Worm (Caenorhabditis elegans): Measurements from ENCODE around the gene C05C10.3.

Gene C05C10.3

DNA sequence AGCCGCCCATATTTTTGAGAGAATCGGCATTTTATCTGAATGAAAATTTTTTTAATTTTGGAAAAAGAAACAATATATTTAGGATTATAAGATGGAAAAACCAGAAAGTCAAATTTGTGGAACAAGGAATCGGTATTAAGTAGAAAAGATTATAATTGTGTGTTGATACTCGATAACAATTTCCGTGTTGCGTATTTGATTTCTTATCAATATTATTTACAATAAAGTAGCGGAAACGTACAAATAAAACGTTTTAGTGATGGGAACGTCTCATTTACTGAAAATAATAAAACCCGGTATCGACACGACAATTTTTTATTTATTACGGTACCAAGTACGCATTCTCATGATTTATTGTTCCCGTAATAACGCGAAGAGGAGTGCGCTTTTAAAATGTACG is at the start of gene C05C10.3:
C05C10.3 (minus strand) TSS at position 35 of the 400 bp plus-strand sequence.
- TF ChIP-seq fkh-6 (tag; optimal IDR thresholded peaks at IDR 0.05) (no peak), elt-2 (tag; optimal IDR thresholded peaks at IDR 0.05) (peak; percentile 30)

DNA sequence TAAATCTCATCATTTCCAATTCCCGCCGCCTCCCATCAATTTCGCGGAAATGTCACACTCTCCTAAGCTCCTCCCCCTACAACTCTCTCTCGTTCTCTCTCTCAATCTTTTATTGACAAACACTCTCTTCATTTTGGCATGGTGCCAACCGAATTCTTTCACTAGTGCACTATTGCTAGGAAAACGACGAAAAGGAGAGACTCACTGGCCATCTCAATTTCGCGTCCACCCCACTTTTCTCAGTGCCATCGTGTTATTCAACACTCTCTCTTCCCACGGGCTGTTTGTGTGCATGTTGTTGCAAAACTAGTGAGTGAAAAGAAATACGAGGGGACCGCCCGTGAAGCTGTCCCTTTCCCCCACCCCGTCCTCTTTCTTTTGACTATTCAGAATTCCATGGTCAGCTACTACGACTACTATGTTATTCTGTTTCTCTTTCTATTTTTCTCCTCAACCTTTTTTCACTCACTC is 48.2 kb upstream of the C05C10.3 start:
- no peak for TF ChIP-seq pha-4 (tag; optimal IDR thresholded peaks at IDR 0.05)
- TF ChIP-seq nfya-1 (tag; optimal IDR thresholded peaks at IDR 0.05) = peak; percentile 22
- TF ChIP-seq K02D7.2 (tag; optimal IDR thresholded peaks at IDR 0.05) = no peak
- TF ChIP-seq fax-1 (tag; optimal IDR thresholded peaks at IDR 0.05) = peak; percentile 24
- no peak for TF ChIP-seq eyg-1 (tag; optimal IDR thresholded peaks at IDR 0.05)
- TF ChIP-seq npax-4 (tag; optimal IDR thresholded peaks at IDR 0.05) = no peak
- TF ChIP-seq tbx-2 (tag; optimal IDR thresholded peaks at IDR 0.05) = peak; percentile 36
- TF ChIP-seq nhr-11 (tag; optimal IDR thresholded peaks at IDR 0.05) = no peak
- TF ChIP-seq pax-1 (tag; optimal IDR thresholded peaks at IDR 0.05) = no peak
- TF ChIP-seq ceh-45 (GFP tag; IDR thresholded peaks at IDR 0.05) = no peak
- peak; percentile 20 for TF ChIP-seq F13H6.1 (tag; optimal IDR thresholded peaks at IDR 0.05)
- peak; percentile 86 for TF ChIP-seq ceh-34 (tag; optimal IDR thresholded peaks at IDR 0.05)
- TF ChIP-seq ztf-16 (tag; optimal IDR thresholded peaks at IDR 0.05) = no peak
- TF ChIP-seq unc-3 (GFP tag; conservative IDR thresholded peaks at IDR 0.05) = no peak
- no peak for TF ChIP-seq unc-3 (tag; optimal IDR thresholded peaks at IDR 0.05)
- no peak for TF ChIP-seq tbx-7 (tag; optimal IDR thresholded peaks at IDR 0.05)
- TF ChIP-seq ceh-31 (tag; optimal IDR thresholded peaks at IDR 0.05) = peak; percentile 86
- TF ChIP-seq mec-3 (tag; optimal IDR thresholded peaks at IDR 0.05; ENCODE audit: borderline replicate concordance) = no peak
- no peak for TF ChIP-seq pat-9 (tag; optimal IDR thresholded peaks at IDR 0.05)
- TF ChIP-seq unc-55 (GFP tag; optimal IDR thresholded peaks at IDR 0.05) = peak; percentile 84
- no peak for TF ChIP-seq dve-1 (tag; optimal IDR thresholded peaks at IDR 0.05)
- no peak for TF ChIP-seq elt-4 (tag; optimal IDR thresholded peaks at IDR 0.05)
- no peak for TF ChIP-seq pqm-1 (tag; optimal IDR thresholded peaks at IDR 0.05)
- peak; percentile 29 for TF ChIP-seq ceh-48 (tag; optimal IDR thresholded peaks at IDR 0.05)
- TF ChIP-seq ref-2 (tag; optimal IDR thresholded peaks at IDR 0.05) = peak; percentile 32
- TF ChIP-seq zip-5 (tag; optimal IDR thresholded peaks at IDR 0.05) = no peak
- no peak for TF ChIP-seq ttx-3 (tag; optimal IDR thresholded peaks at IDR 0.05)
- no peak for TF ChIP-seq K09A11.1 (tag; optimal IDR thresholded peaks at IDR 0.05; ENCODE audit: insufficient read depth)
- TF ChIP-seq elt-2 (tag; optimal IDR thresholded peaks at IDR 0.05) = no peak
- no peak for TF ChIP-seq che-1 (tag; optimal IDR thresholded peaks at IDR 0.05)
- peak; percentile 39 for TF ChIP-seq sdc-2 (tag; optimal IDR thresholded peaks at IDR 0.05)
- TF ChIP-seq Y22D7AL.16 (tag; optimal IDR thresholded peaks at IDR 0.05) = no peak
- peak; percentile 37 for TF ChIP-seq C08G9.2 (tag; optimal IDR thresholded peaks at IDR 0.05)
- no peak for TF ChIP-seq C38D4.7 (GFP tag; optimal IDR thresholded peaks at IDR 0.05)
- peak; percentile 30 for TF ChIP-seq ceh-2 (tag; optimal IDR thresholded peaks at IDR 0.05)
- TF ChIP-seq syd-9 (tag; optimal IDR thresholded peaks at IDR 0.05) = peak; percentile 11
- TF ChIP-seq fkh-10 (GFP tag; optimal IDR thresholded peaks at IDR 0.05) = no peak
- TF ChIP-seq unc-86 (tag; optimal IDR thresholded peaks at IDR 0.05) = no peak
- TF ChIP-seq T23F11.4 (GFP tag; optimal IDR thresholded peaks at IDR 0.05) = no peak
- TF ChIP-seq ceh-6 (GFP tag; optimal IDR thresholded peaks at IDR 0.05) = no peak
- TF ChIP-seq hlh-13 (GFP tag; optimal IDR thresholded peaks at IDR 0.05) = no peak
- no peak for TF ChIP-seq hlh-15 (tag; optimal IDR thresholded peaks at IDR 0.05)
- no peak for TF ChIP-seq ceh-9 (tag; optimal IDR thresholded peaks at IDR 0.05)
- no peak for TF ChIP-seq madf-2 (tag; optimal IDR thresholded peaks at IDR 0.05)
- TF ChIP-seq ceh-19 (GFP tag; optimal IDR thresholded peaks at IDR 0.05) = peak; percentile 45
- TF ChIP-seq pha-2 (tag; optimal IDR thresholded peaks at IDR 0.05) = no peak
- TF ChIP-seq ceh-30 (tag; optimal IDR thresholded peaks at IDR 0.05) = no peak
- TF ChIP-seq pag-3 (tag; optimal IDR thresholded peaks at IDR 0.05; ENCODE audit: borderline replicate concordance) = no peak
- no peak for TF ChIP-seq lim-6 (tag; optimal IDR thresholded peaks at IDR 0.05)
- no peak for TF ChIP-seq sox-2 (GFP tag; IDR thresholded peaks at IDR 0.05)
